Worm (Caenorhabditis elegans) whole organism, young adult: ENCODE measurements around the gene Y37D8A.2.
A peak's percentile ranks its signal among the peaks of the same experiment; 100 is the strongest.
"Not testable (repeated sequence)": the region's sequence is repeated elsewhere in the genome, so short reads cannot be mapped to it uniquely, and the experiment has no call there.

Experiments
- D2030.7 ChIP-seq: fragments of 200-800 bp; sonication (Bioruptor generic); IDR thresholded peaks from 2 replicates; pipeline ENCODE4 v1.3.6; 2022; ENCODE audit warnings: missing genetic modification reagents, missing genetic modification characterization, missing compliant biosample characterization
- F57A8.1 ChIP-seq: fragments of 200-800 bp; sonication (Bioruptor generic); optimal IDR thresholded peaks from 2 replicates; lab custom pipeline; 2018; ENCODE audit warnings: mild to moderate bottlenecking, missing genetic modification characterization, moderate library complexity, missing compliant biosample characterization
- K12H6.12 ChIP-seq: fragments of 200-800 bp; sonication (Bioruptor generic); optimal IDR thresholded peaks from 2 replicates; lab custom pipeline; 2018; ENCODE audit warnings: mild to moderate bottlenecking, missing genetic modification characterization, missing compliant biosample characterization
- Y53G8AR.9 ChIP-seq: fragments of 200-800 bp; sonication (Bioruptor generic); conservative IDR thresholded peaks from 2 replicates; pipeline ENCODE4 v1.3.6; 2022; ENCODE audit warnings: missing genetic modification reagents, missing genetic modification characterization, missing compliant biosample characterization
- Y67H2A.10 ChIP-seq: fragments of 200-800 bp; sonication (Bioruptor generic); conservative IDR thresholded peaks from 2 replicates; pipeline ENCODE4 v1.3.6; 2022; ENCODE audit warnings: missing genetic modification reagents, missing genetic modification characterization, missing compliant biosample characterization
- Y79H2A.3 ChIP-seq: fragments of 200-800 bp; sonication (Bioruptor generic); conservative IDR thresholded peaks from 2 replicates; pipeline ENCODE4 v1.3.6; 2022; ENCODE audit warnings: missing genetic modification reagents, missing genetic modification characterization, missing compliant biosample characterization
- ama-1 ChIP-seq, 3 experiments: fragments of 150-350 bp in 1 of 3; sonication (generic microtip) in 2 of 3; optimal IDR thresholded peaks; 2 replicates each; lab custom pipeline; 2014 to 2018; ENCODE audit warnings: missing biosample characterization in 2 of 3, missing genetic modification characterization in 2 of 3, missing genetic modification reagents in 2 of 3
- athp-1 ChIP-seq: sonication (generic microtip); optimal IDR thresholded peaks from 2 replicates; lab custom pipeline; 2017; ENCODE audit warnings: mild to moderate bottlenecking, missing genetic modification characterization, missing compliant biosample characterization
- cebp-1 ChIP-seq, 2 experiments: fragments of 200-800 bp in 1 of 2; sonication (Bioruptor generic) in 1 of 2; sonication (generic microtip) in 1 of 2; IDR thresholded peaks in 1 of 2; optimal IDR thresholded peaks in 1 of 2; 2 replicates each; pipeline versions ENCODE4 v1.3.6 to Lab custom; 2017 to 2022; ENCODE audit warnings: missing compliant biosample characterization in 2 of 2, missing genetic modification characterization in 2 of 2, mild to moderate bottlenecking in 1 of 2, missing genetic modification reagents in 1 of 2, moderate library complexity in 1 of 2
- die-1 ChIP-seq: sonication (generic microtip); optimal IDR thresholded peaks from 2 replicates; lab custom pipeline; 2016; ENCODE audit warnings: missing genotype, mild to moderate bottlenecking, missing genetic modification characterization, missing compliant biosample characterization
- dpl-1 ChIP-seq: fragments of 150-350 bp; optimal IDR thresholded peaks from 2 replicates; lab custom pipeline; 2014; ENCODE audit warnings: missing biosample characterization, missing genetic modification reagents, missing genetic modification characterization
- efl-1 ChIP-seq: fragments of 150-350 bp; optimal IDR thresholded peaks from 2 replicates; lab custom pipeline; 2014; ENCODE audit warnings: missing biosample characterization, missing genetic modification reagents, missing genetic modification characterization
- egl-44 ChIP-seq: fragments of 200-800 bp; sonication (Bioruptor generic); IDR thresholded peaks from 2 replicates; pipeline ENCODE4 v1.3.6; 2022; ENCODE audit warnings: missing genetic modification reagents, missing genetic modification characterization, missing compliant biosample characterization
- egrh-3 ChIP-seq: fragments of 200-800 bp; sonication (Bioruptor generic); IDR thresholded peaks from 2 replicates; pipeline ENCODE4 v1.3.6; 2022; ENCODE audit warnings: missing genetic modification reagents, missing genetic modification characterization, missing compliant biosample characterization
- hrde-1 ChIP-seq: sonication (generic microtip); optimal IDR thresholded peaks from 2 replicates; lab custom pipeline; 2016; ENCODE audit warnings: missing genetic modification characterization, mild to moderate bottlenecking, missing compliant biosample characterization, moderate library complexity, missing genotype, missing genetic modification reagents, borderline replicate concordance
- lin-26 ChIP-seq: fragments of 200-800 bp; sonication (Bioruptor generic); IDR thresholded peaks from 2 replicates; pipeline ENCODE4 v1.3.6; 2022; ENCODE audit warnings: missing genetic modification reagents, missing genetic modification characterization, missing compliant biosample characterization
- lin-35 ChIP-seq, 3 experiments: fragments of 150-350 bp in 2 of 3; sonication (generic microtip) in 1 of 3; optimal IDR thresholded peaks; 2 replicates each; lab custom pipeline; 2014 to 2018; ENCODE audit warnings: missing biosample characterization in 3 of 3, missing genetic modification characterization in 3 of 3, missing genetic modification reagents in 3 of 3
- lin-40 ChIP-seq: sonication (generic microtip); optimal IDR thresholded peaks from 2 replicates; lab custom pipeline; 2016; ENCODE audit warnings: missing genetic modification characterization, mild to moderate bottlenecking, missing compliant biosample characterization, missing genotype, missing genetic modification reagents
- lir-1 ChIP-seq: fragments of 200-800 bp; sonication (Bioruptor generic); conservative IDR thresholded peaks from 2 replicates; pipeline ENCODE4 v1.3.6; 2022; ENCODE audit warnings: missing genetic modification reagents, missing genetic modification characterization, missing compliant biosample characterization
- lsy-27 ChIP-seq: sonication (generic microtip); optimal IDR thresholded peaks from 2 replicates; lab custom pipeline; 2017; ENCODE audit warnings: missing genetic modification characterization, mild to moderate bottlenecking, missing compliant biosample characterization, antibody characterized with exemption, missing genotype, borderline replicate concordance; ENCODE audit not compliant: insufficient read depth
- nfya-1 ChIP-seq: sonication (generic microtip); optimal IDR thresholded peaks from 2 replicates; lab custom pipeline; 2017; ENCODE audit warnings: antibody characterized with exemption, missing compliant biosample characterization, missing genetic modification characterization, borderline replicate concordance; ENCODE audit not compliant: insufficient read depth
- nhr-80 ChIP-seq: sonication (generic microtip); optimal IDR thresholded peaks from 2 replicates; lab custom pipeline; 2016; ENCODE audit warnings: missing genetic modification characterization, missing compliant biosample characterization
- nhr-90 ChIP-seq: sonication (generic microtip); optimal IDR thresholded peaks from 2 replicates; lab custom pipeline; 2016; ENCODE audit warnings: missing genotype, mild to moderate bottlenecking, missing genetic modification characterization, missing compliant biosample characterization
- sea-2 ChIP-seq: fragments of 200-800 bp; sonication (Bioruptor generic); IDR thresholded peaks from 2 replicates; pipeline ENCODE4 v1.3.6; 2022; ENCODE audit warnings: missing genetic modification characterization, missing compliant biosample characterization
- snpc-1.3 ChIP-seq: sonication (generic microtip); optimal IDR thresholded peaks from 2 replicates; lab custom pipeline; 2017; ENCODE audit warnings: missing genetic modification characterization, mild to moderate bottlenecking, missing compliant biosample characterization, antibody characterized with exemption, moderate library complexity, missing genotype, missing genetic modification reagents; ENCODE audit not compliant: insufficient read depth
- snpc-4 ChIP-seq, 5 experiments: fragments of 150-350 bp in 1 of 5; sonication (generic microtip) in 4 of 5; optimal IDR thresholded peaks; 2 replicates each; lab custom pipeline; 2014 to 2018; ENCODE audit warnings: missing genetic modification characterization in 5 of 5, missing biosample characterization in 3 of 5, antibody characterized with exemption in 2 of 5, mild to moderate bottlenecking in 2 of 5, missing compliant biosample characterization in 2 of 5, missing genotype in 2 of 5, moderate library complexity in 2 of 5, missing genetic modification reagents in 1 of 5
- somi-1 ChIP-seq: fragments of 200-800 bp; sonication (Bioruptor generic); optimal IDR thresholded peaks from 2 replicates; lab custom pipeline; 2018; ENCODE audit warnings: mild to moderate bottlenecking, missing genetic modification characterization, missing compliant biosample characterization
- xnd-1 ChIP-seq: sonication (generic microtip); optimal IDR thresholded peaks from 2 replicates; lab custom pipeline; 2016; ENCODE audit warnings: missing genotype, missing genetic modification reagents, missing genetic modification characterization, missing compliant biosample characterization
- zfh-2 ChIP-seq: fragments of 200-800 bp; sonication (Bioruptor generic); conservative IDR thresholded peaks from 2 replicates; pipeline ENCODE4 v1.3.6; 2022; ENCODE audit warnings: missing genetic modification reagents, missing genetic modification characterization, missing compliant biosample characterization
- ztf-26 ChIP-seq: sonication (generic microtip); optimal IDR thresholded peaks from 2 replicates; lab custom pipeline; 2017; ENCODE audit warnings: missing genetic modification characterization, missing compliant biosample characterization

Gene Y37D8A.2

DNA sequence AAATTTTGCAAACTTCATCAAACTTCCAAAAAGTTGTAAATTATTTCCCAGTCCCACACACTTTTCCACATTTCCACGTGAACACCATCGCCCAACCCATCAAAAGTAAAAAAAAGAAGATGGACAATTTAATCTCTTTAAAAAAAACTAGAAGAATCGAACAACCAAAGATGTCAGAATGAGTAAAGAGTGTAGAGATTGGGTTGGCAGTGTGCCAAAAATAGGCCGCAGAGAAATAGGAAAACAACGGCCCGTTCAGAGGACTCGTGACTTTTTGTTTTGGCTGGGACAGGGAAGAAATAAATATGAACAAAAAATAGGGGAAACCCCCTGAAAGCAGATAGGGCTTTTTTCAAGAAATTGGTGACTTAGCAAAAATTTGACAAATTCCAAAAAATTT lies 22.9 kb downstream of the Y37D8A.2 start:
- TF ChIP-seq K12H6.12 (peak; percentile 34), F57A8.1 (GFP tag; lab: Kevin White, UChicago) (no peak), lin-26 (peak; percentile 40; the same call in 1 of the 2 replicates), lin-35 (GFP tag; optimal IDR thresholded peaks at IDR 0.05; lab: Kevin White, UChicago) (no peak), lin-40 (tag; lab: Kevin White, UChicago) (peak; percentile 72), nhr-90 (no peak), somi-1 (peak; percentile 74), egl-44 (GFP tag; lab: Robert Waterston, UW) (no peak), snpc-4 (GFP tag; optimal IDR thresholded peaks at IDR 0.05; lab: Kevin White, UChicago) (no peak), snpc-4 (tag; optimal IDR thresholded peaks at IDR 0.05; lab: Kevin White, UChicago) (no peak), die-1 (tag; lab: Kevin White, UChicago) (peak; percentile 5), ztf-26 (tag; lab: Kevin White, UChicago) (peak; percentile 81), nfya-1 (tag; lab: Kevin White, UChicago) (no peak), zfh-2 (GFP tag; lab: Robert Waterston, UW) (no peak), Y53G8AR.9 (GFP tag; lab: Robert Waterston, UW) (no peak), lsy-27 (tag; lab: Kevin White, UChicago) (no peak), cebp-1 (GFP tag; IDR thresholded peaks at IDR 0.05; lab: Robert Waterston, UW) (no peak), cebp-1 (tag; optimal IDR thresholded peaks at IDR 0.05; lab: Kevin White, UChicago) (peak; percentile 23), Y79H2A.3 (GFP tag; lab: Robert Waterston, UW) (no peak), sea-2 (no peak)

ce11 chrIII:12847623-12848022 lies 27.6 kb downstream of the Y37D8A.2 start:
- TF ChIP-seq cebp-1 (GFP tag; IDR thresholded peaks at IDR 0.05; lab: Robert Waterston, UW), result no peak
- peak; percentile 34 for TF ChIP-seq cebp-1 (tag; optimal IDR thresholded peaks at IDR 0.05; lab: Kevin White, UChicago)
- no peak for TF ChIP-seq Y67H2A.10 (GFP tag; lab: Robert Waterston, UW)
- peak; percentile 53 for TF ChIP-seq nhr-80 (tag; lab: Kevin White, UChicago)
- no peak for TF ChIP-seq dpl-1 (GFP tag; lab: Kevin White, UChicago)
- no peak for TF ChIP-seq D2030.7 (GFP tag; lab: Robert Waterston, UW)
- no peak for TF ChIP-seq hrde-1 (tag; lab: Kevin White, UChicago)
- no peak for TF ChIP-seq ama-1 (optimal IDR thresholded peaks at IDR 0.05; lab: Kevin White, UChicago)
- TF ChIP-seq ama-1 (GFP tag; optimal IDR thresholded peaks at IDR 0.05; lab: Kevin White, UChicago), result no peak
- no peak for TF ChIP-seq lir-1 (GFP tag; lab: Robert Waterston, UW)
- TF ChIP-seq egrh-3 (GFP tag; lab: Robert Waterston, UW), result no peak
- no peak for TF ChIP-seq snpc-1.3 (tag; lab: Kevin White, UChicago)
- no peak for TF ChIP-seq nfya-1 (tag; lab: Kevin White, UChicago)
- no peak for TF ChIP-seq athp-1 (tag; lab: Kevin White, UChicago)
- TF ChIP-seq efl-1, result no peak
- no peak for TF ChIP-seq xnd-1

DNA sequence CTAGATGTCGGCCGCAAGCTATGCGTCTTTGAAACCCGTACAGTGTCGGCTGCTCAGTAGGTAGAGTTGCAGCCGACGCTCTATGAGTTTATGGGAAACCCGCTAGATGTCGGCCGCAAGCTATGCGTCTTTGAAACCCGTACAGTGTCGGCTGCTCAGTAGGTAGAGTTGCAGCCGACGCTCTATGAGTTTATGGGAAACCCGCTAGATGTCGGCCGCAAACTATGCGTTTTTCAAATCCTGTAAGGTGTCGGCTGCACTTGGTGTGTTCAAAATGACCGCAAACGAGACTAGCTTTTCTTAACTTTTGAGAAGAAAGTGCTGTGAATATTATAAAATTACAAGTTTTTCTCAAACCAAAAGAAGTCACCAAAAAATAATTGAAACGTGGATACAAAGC lies 28.2 kb downstream of the Y37D8A.2 start:
- not testable (repeated sequence) for TF ChIP-seq snpc-4 (GFP tag; optimal IDR thresholded peaks at IDR 0.05; lab: Kevin White, UChicago)
- TF ChIP-seq snpc-4 (tag; optimal IDR thresholded peaks at IDR 0.05; lab: Kevin White, UChicago), result peak in 2 of 4 experiments; percentile 67 to 76
